4 fruit fly cellular contexts compared by ENCODE assay signal in the genomic region with DNA sequence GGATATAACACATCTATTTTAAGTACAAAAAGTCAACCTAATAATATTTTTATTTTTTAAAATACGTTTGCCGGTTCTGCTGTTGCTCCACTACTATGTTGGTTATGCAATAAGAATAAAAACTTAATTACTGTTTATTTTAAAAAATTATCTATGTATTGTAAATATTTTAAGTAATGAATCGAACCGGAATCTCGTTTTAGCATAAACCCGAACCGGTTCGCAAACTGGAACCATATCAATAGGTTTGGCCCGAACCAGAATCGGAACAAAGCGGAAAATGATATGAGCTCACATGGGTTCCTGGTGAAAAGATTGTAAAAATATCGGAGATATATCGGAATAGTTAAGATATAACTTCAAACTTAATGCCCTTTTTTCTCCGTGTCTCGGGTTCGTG.
A peak's percentile ranks its signal among the peaks of the same experiment; 100 is the strongest.
TF ChIP-seq lines count a peak whose summit lies in the region.

No protein-coding gene starts in this region.

- no peak for TF ChIP-seq CTCF in whole organism, embryonic (GFP tag; optimal IDR thresholded peaks at IDR 0.05; lab: Kevin White, UChicago)

TF ChIP-seq in whole organism, embryonic, 481 proteins besides CTCF, POLR2A, EP300 and RAD21 (continues in another document):
- TF ChIP-seq CG6689 (GFP tag; IDR thresholded peaks at IDR 0.05; lab: Robert Waterston, UW) (no peak), CG7839 (tag; optimal IDR thresholded peaks at IDR 0.05; lab: Kevin White, UChicago) (peak; percentile 2), Hr51 (GFP tag; optimal IDR thresholded peaks at IDR 0.05; lab: Kevin White, UChicago) (peak in 1 of 2 experiments; percentile 35), lilli (GFP tag; optimal IDR thresholded peaks at IDR 0.05; lab: Kevin White, UChicago) (no peak), Antp (GFP tag; optimal IDR thresholded peaks at IDR 0.05; lab: Kevin White, UChicago) (no peak), CG11504 (tag; optimal IDR thresholded peaks at IDR 0.05; lab: Kevin White, UChicago) (peak; percentile 28), CG17361 (GFP tag; IDR thresholded peaks at IDR 0.05; lab: Robert Waterston, UW) (peak; percentile 38; the same call in 1 of the 3 replicates), hkb (optimal IDR thresholded peaks at IDR 0.05; lab: Kevin White, UChicago) (no peak), hkb (GFP tag; IDR thresholded peaks at IDR 0.05; lab: Robert Waterston, UW) (no peak), CG13894 (tag; optimal IDR thresholded peaks at IDR 0.05; lab: Kevin White, UChicago) (peak; percentile 89), grau (tag; optimal IDR thresholded peaks at IDR 0.05; lab: Kevin White, UChicago) (peak; percentile 2), Sox100B (GFP tag; optimal IDR thresholded peaks at IDR 0.05; lab: Kevin White, UChicago) (peak; percentile 20), PHDP (tag; optimal IDR thresholded peaks at IDR 0.05; lab: Kevin White, UChicago) (peak; percentile 5), CG11085 (GFP tag; IDR thresholded peaks at IDR 0.05; lab: Robert Waterston, UW) (no peak), CG9932 (GFP tag; IDR thresholded peaks at IDR 0.05; lab: Robert Waterston, UW) (0 out of 2 replicates have a peak, but pooled peaks have one; percentile 4), CG7745 (tag; optimal IDR thresholded peaks at IDR 0.05; lab: Kevin White, UChicago) (no peak), gem (tag; optimal IDR thresholded peaks at IDR 0.05; lab: Kevin White, UChicago) (peak; percentile 16), dmrt99B (tag; optimal IDR thresholded peaks at IDR 0.05; lab: Kevin White, UChicago) (peak; percentile 9), CG9817 (tag; optimal IDR thresholded peaks at IDR 0.05; lab: Kevin White, UChicago) (no peak), CG4424 (GFP tag; optimal IDR thresholded peaks at IDR 0.05; lab: Kevin White, UChicago) (no peak), eve (GFP tag; optimal IDR thresholded peaks at IDR 0.05; lab: Kevin White, UChicago) (peak in 1 of 2 experiments; percentile 29)

TF ChIP-seq in whole organism, prepupa, 60 proteins besides CTCF, POLR2A, EP300 and RAD21 (continues in another document):
- TF ChIP-seq CG6808 (GFP tag; optimal IDR thresholded peaks at IDR 0.05; lab: Kevin White, UChicago) = peak; percentile 67
- TF ChIP-seq Hr39 (GFP tag; optimal IDR thresholded peaks at IDR 0.05; lab: Kevin White, UChicago) = no peak
- peak; percentile 17 for TF ChIP-seq lz (GFP tag; optimal IDR thresholded peaks at IDR 0.05; lab: Kevin White, UChicago)
- TF ChIP-seq Sox15 (GFP tag; optimal IDR thresholded peaks at IDR 0.05; lab: Kevin White, UChicago) = peak; percentile 16
- TF ChIP-seq net (GFP tag; optimal IDR thresholded peaks at IDR 0.05; lab: Kevin White, UChicago) = no peak
- peak; percentile 52 for TF ChIP-seq CG10631 (GFP tag; optimal IDR thresholded peaks at IDR 0.05; lab: Kevin White, UChicago)
- TF ChIP-seq Ets21C (GFP tag; optimal IDR thresholded peaks at IDR 0.05; lab: Kevin White, UChicago) = no peak
- TF ChIP-seq CG11902 (GFP tag; optimal IDR thresholded peaks at IDR 0.05; lab: Kevin White, UChicago) = no peak
- no peak for TF ChIP-seq cyc (GFP tag; optimal IDR thresholded peaks at IDR 0.05; lab: Kevin White, UChicago)
- TF ChIP-seq topi (GFP tag; optimal IDR thresholded peaks at IDR 0.05; lab: Kevin White, UChicago) = peak; percentile 40
- TF ChIP-seq CG31627 (GFP tag; optimal IDR thresholded peaks at IDR 0.05; lab: Kevin White, UChicago) = peak; percentile 18
- no peak for TF ChIP-seq Gug (GFP tag; IDR thresholded peaks at IDR 0.05; lab: Robert Waterston, UW)
- no peak for TF ChIP-seq CG7368 (GFP tag; optimal IDR thresholded peaks at IDR 0.05; lab: Kevin White, UChicago)
- TF ChIP-seq Sox14 (GFP tag; optimal IDR thresholded peaks at IDR 0.05; lab: Kevin White, UChicago) = peak; percentile 33
- TF ChIP-seq CG15336 (GFP tag; IDR thresholded peaks at IDR 0.05; lab: Robert Waterston, UW) = peak; percentile 19; the same call in 1 of the 2 replicates
- peak; percentile 23 for TF ChIP-seq Hr4 (GFP tag; optimal IDR thresholded peaks at IDR 0.05; lab: Kevin White, UChicago)
- TF ChIP-seq acj6 (GFP tag; optimal IDR thresholded peaks at IDR 0.05; lab: Kevin White, UChicago) = peak; percentile 35
- no peak for TF ChIP-seq eg (GFP tag; IDR thresholded peaks at IDR 0.05; lab: Robert Waterston, UW)
- peak; percentile 57 for TF ChIP-seq CG4318 (GFP tag; optimal IDR thresholded peaks at IDR 0.05; lab: Kevin White, UChicago)
- TF ChIP-seq CG32006 (GFP tag; optimal IDR thresholded peaks at IDR 0.05; lab: Kevin White, UChicago) = peak; percentile 83
- TF ChIP-seq CG16779 (tag; optimal IDR thresholded peaks at IDR 0.05; lab: Kevin White, UChicago) = no peak
- peak; percentile 29 for TF ChIP-seq CG6276 (GFP tag; optimal IDR thresholded peaks at IDR 0.05; lab: Kevin White, UChicago)

TF ChIP-seq in whole organism, pupa, 21 proteins besides CTCF, POLR2A, EP300 and RAD21:
- TF ChIP-seq CG17806 (tag; optimal IDR thresholded peaks at IDR 0.05; lab: Kevin White, UChicago) (peak; percentile 31), CG10348 (GFP tag; IDR thresholded peaks at IDR 0.05; lab: Robert Waterston, UW) (no peak), Ets98B (GFP tag; IDR thresholded peaks at IDR 0.05; lab: Robert Waterston, UW) (no peak), CG8159 (tag; optimal IDR thresholded peaks at IDR 0.05; lab: Kevin White, UChicago) (peak; percentile 68), CG12605 (GFP tag; IDR thresholded peaks at IDR 0.05; lab: Robert Waterston, UW) (no peak), CG15710 (tag; optimal IDR thresholded peaks at IDR 0.05; lab: Kevin White, UChicago) (peak; percentile 57), CG14655 (GFP tag; optimal IDR thresholded peaks at IDR 0.05; lab: Kevin White, UChicago) (peak; percentile 61), CG8301 (tag; optimal IDR thresholded peaks at IDR 0.05; lab: Kevin White, UChicago) (peak; percentile 29), CG9948 (tag; optimal IDR thresholded peaks at IDR 0.05; lab: Kevin White, UChicago) (peak; percentile 50), Pif1B (GFP tag; optimal IDR thresholded peaks at IDR 0.05; lab: Kevin White, UChicago) (peak; percentile 22), CG4496 (GFP tag; IDR thresholded peaks at IDR 0.05; lab: Robert Waterston, UW) (peak; percentile 20; the same call in 1 of the 3 replicates), Snoo (tag; optimal IDR thresholded peaks at IDR 0.05; lab: Kevin White, UChicago) (peak; percentile 9)
TF ChIP-seq in whole organism, pupa: peak in this region for 9.

TF ChIP-seq in whole organism, wandering third instar larva, 38 proteins besides CTCF, POLR2A, EP300 and RAD21:
- TF ChIP-seq Sp1 (GFP tag; optimal IDR thresholded peaks at IDR 0.05; lab: Kevin White, UChicago) = peak; percentile 40
- peak in 1 of 2 experiments; percentile 13 for TF ChIP-seq foxo (GFP tag; optimal IDR thresholded peaks at IDR 0.05; lab: Kevin White, UChicago)
- no peak for TF ChIP-seq woc (GFP tag; optimal IDR thresholded peaks at IDR 0.05; lab: Kevin White, UChicago)
- peak; percentile 30 for TF ChIP-seq HLH106 (tag; optimal IDR thresholded peaks at IDR 0.05; lab: Kevin White, UChicago)
- TF ChIP-seq CG9705 (GFP tag; optimal IDR thresholded peaks at IDR 0.05; lab: Kevin White, UChicago) = no peak
- TF ChIP-seq Hr83 (GFP tag; optimal IDR thresholded peaks at IDR 0.05; lab: Kevin White, UChicago; ENCODE audit: poor library complexity, severe bottlenecking) = no peak
- TF ChIP-seq CG32264 (GFP tag; optimal IDR thresholded peaks at IDR 0.05; lab: Kevin White, UChicago) = no peak
- TF ChIP-seq Dif (GFP tag; optimal IDR thresholded peaks at IDR 0.05; lab: Kevin White, UChicago; ENCODE audit: partially characterized antibody) = no peak

Comparison
In these comparisons a context has a peak if more than half of its experiments do, and no peak if none do; other contexts are left out.
1. Of the 7 proteins assayed by ChIP-seq in both whole organism, embryonic and whole organism, prepupa: peak only in whole organism, embryonic: none; only in whole organism, prepupa: Sox102F; in both: none; in neither: 6.